Fruit fly (Drosophila melanogaster) whole organism, embryonic: ENCODE measurements around the gene SelT.
A peak's percentile ranks its signal among the peaks of the same experiment; 100 is the strongest.

Experiments
- Abd-B ChIP-seq: fragments of 200-800 bp; sonication (Bioruptor generic); optimal IDR thresholded peaks from 2 replicates; lab custom pipeline; 2018; ENCODE audit warnings: missing biosample characterization, mild to moderate bottlenecking, missing genetic modification characterization, moderate library complexity
- Atf6 ChIP-seq: fragments of 200-800 bp; sonication (Bioruptor generic); IDR thresholded peaks from 2 replicates; pipeline ENCODE4 v1.3.6; 2022; ENCODE audit warnings: missing biosample characterization, missing genetic modification characterization
- CG10543 ChIP-seq: fragments of 200-800 bp; sonication (Bioruptor generic); optimal IDR thresholded peaks from 3 replicates; lab custom pipeline; 2017; ENCODE audit warnings: missing biosample characterization, mild to moderate bottlenecking, missing genetic modification characterization, moderate library complexity
- CG12071 ChIP-seq: fragments of 200-800 bp; sonication (Bioruptor generic); optimal IDR thresholded peaks from 3 replicates; lab custom pipeline; 2018; ENCODE audit warnings: missing biosample characterization, mild to moderate bottlenecking, missing genetic modification characterization
- CG12219 ChIP-seq: fragments of 200-800 bp; sonication (Bioruptor generic); optimal IDR thresholded peaks from 3 replicates; lab custom pipeline; 2018; ENCODE audit warnings: missing biosample characterization, mild to moderate bottlenecking, missing genetic modification characterization
- CG12236 ChIP-seq: fragments of 200-800 bp; sonication (Bioruptor generic); optimal IDR thresholded peaks from 2 replicates; lab custom pipeline; 2016; ENCODE audit warnings: missing biosample characterization, missing genetic modification characterization
- CG1603 ChIP-seq: fragments of 200-800 bp; sonication (Bioruptor generic); optimal IDR thresholded peaks from 2 replicates; lab custom pipeline; 2019; ENCODE audit warnings: missing biosample characterization, mild to moderate bottlenecking, missing genetic modification characterization, moderate library complexity
- CG18764 ChIP-seq: fragments of 200-800 bp; sonication (Bioruptor generic); optimal IDR thresholded peaks from 3 replicates; lab custom pipeline; 2016; ENCODE audit warnings: missing biosample characterization, missing genetic modification characterization
- CG32767 ChIP-seq: fragments of 200-800 bp; sonication (Bioruptor generic); IDR thresholded peaks from 2 replicates; pipeline ENCODE4 v1.3.6; 2022; ENCODE audit warnings: missing biosample characterization, missing genetic modification characterization
- CG33557 ChIP-seq: fragments of 200-800 bp; sonication (Bioruptor generic); optimal IDR thresholded peaks from 2 replicates; lab custom pipeline; 2019; ENCODE audit warnings: missing biosample characterization, mild to moderate bottlenecking, missing genetic modification characterization, moderate library complexity
- CG3847 ChIP-seq: fragments of 200-800 bp; sonication (Bioruptor generic); IDR thresholded peaks from 2 replicates; pipeline ENCODE4 v1.3.6; 2022; ENCODE audit warnings: missing biosample characterization, missing genetic modification characterization
- CG6175 ChIP-seq: fragments of 200-800 bp; sonication (Bioruptor generic); IDR thresholded peaks from 3 replicates; pipeline ENCODE4 v1.3.6; 2022; ENCODE audit warnings: missing biosample characterization, missing genetic modification characterization
- CG7271 ChIP-seq: fragments of 200-800 bp; sonication (Bioruptor generic); optimal IDR thresholded peaks from 2 replicates; lab custom pipeline; 2018; ENCODE audit warnings: missing biosample characterization, mild to moderate bottlenecking, missing genetic modification characterization, moderate library complexity
- CG7357 ChIP-seq: fragments of 200-800 bp; sonication (Bioruptor generic); IDR thresholded peaks from 3 replicates; pipeline ENCODE4 v1.3.6; 2022; ENCODE audit warnings: missing biosample characterization, missing genetic modification characterization
- CG7839 ChIP-seq: fragments of 200-800 bp; sonication (Bioruptor generic); optimal IDR thresholded peaks from 3 replicates; lab custom pipeline; 2018; ENCODE audit warnings: missing biosample characterization, mild to moderate bottlenecking, missing genetic modification characterization, moderate library complexity
- CrebB ChIP-seq: fragments of 200-800 bp; sonication (Bioruptor generic); optimal IDR thresholded peaks from 3 replicates; lab custom pipeline; 2018; ENCODE audit warnings: missing biosample characterization, mild to moderate bottlenecking, missing genetic modification characterization
- D19A ChIP-seq: fragments of 200-800 bp; optimal IDR thresholded peaks from 3 replicates; lab custom pipeline; 2019; ENCODE audit warnings: missing biosample characterization, mild to moderate bottlenecking, missing genetic modification characterization, moderate library complexity
- Dip2 ChIP-seq: fragments of 200-800 bp; sonication (Bioruptor generic); IDR thresholded peaks from 2 replicates; pipeline ENCODE4 v1.3.6; 2022; ENCODE audit warnings: missing biosample characterization, missing genetic modification characterization
- Dp ChIP-seq: fragments of 200-800 bp; sonication (Bioruptor generic); optimal IDR thresholded peaks from 2 replicates; lab custom pipeline; 2018; ENCODE audit warnings: missing biosample characterization, mild to moderate bottlenecking, missing genetic modification characterization, moderate library complexity
- Eip74EF ChIP-seq, 2 experiments: fragments of 200-800 bp in 1 of 2; fragments of >200 bp in 1 of 2; sonication (Bioruptor generic) in 1 of 2; optimal IDR thresholded peaks; 2 replicates each; lab custom pipeline; 2017 to 2019; ENCODE audit warnings: missing biosample characterization in 2 of 2, missing genetic modification characterization in 2 of 2, mild to moderate bottlenecking in 1 of 2, moderate library complexity in 1 of 2
- Gsc ChIP-seq: fragments of 200-800 bp; sonication (Bioruptor generic); IDR thresholded peaks from 2 replicates; pipeline ENCODE4 v1.3.6; 2022; ENCODE audit warnings: missing biosample characterization, missing genetic modification characterization
- HmgZ ChIP-seq: fragments of 200-800 bp; sonication (Bioruptor generic); optimal IDR thresholded peaks from 2 replicates; lab custom pipeline; 2018; ENCODE audit warnings: missing biosample characterization, mild to moderate bottlenecking, missing genetic modification characterization
- Hmr ChIP-seq: fragments of 200-800 bp; sonication (Bioruptor generic); optimal IDR thresholded peaks from 3 replicates; lab custom pipeline; 2017; ENCODE audit warnings: mild to moderate bottlenecking, missing biosample characterization, missing genetic modification reagents, missing genetic modification characterization
- Hmx ChIP-seq: fragments of 200-800 bp; sonication (Bioruptor generic); optimal IDR thresholded peaks from 2 replicates; lab custom pipeline; 2016; ENCODE audit warnings: missing biosample characterization, missing genetic modification characterization
- Hr78 ChIP-seq, 2 experiments: fragments of 200-800 bp in 1 of 2; fragments of >200 bp in 1 of 2; sonication (Bioruptor generic) in 1 of 2; optimal IDR thresholded peaks; 2 replicates each; lab custom pipeline; 2017 to 2019; ENCODE audit warnings: missing biosample characterization in 2 of 2, missing genetic modification characterization in 2 of 2, mild to moderate bottlenecking in 1 of 2, moderate library complexity in 1 of 2
- Lhr ChIP-seq: fragments of 200-800 bp; sonication (Bioruptor generic); optimal IDR thresholded peaks from 3 replicates; lab custom pipeline; 2017; ENCODE audit warnings: mild to moderate bottlenecking, missing biosample characterization, missing genetic modification reagents, missing genetic modification characterization
- Lim3 ChIP-seq: fragments of 200-800 bp; sonication (Bioruptor generic); IDR thresholded peaks from 2 replicates; pipeline ENCODE4 v1.3.6; 2022; ENCODE audit warnings: missing biosample characterization, missing genetic modification characterization
- Oaz ChIP-seq: fragments of 200-800 bp; sonication (Bioruptor generic); IDR thresholded peaks from 2 replicates; pipeline ENCODE4 v1.3.6; 2022; ENCODE audit warnings: missing biosample characterization, missing genetic modification characterization
- Optix ChIP-seq: fragments of 200-800 bp; sonication (Bioruptor generic); IDR thresholded peaks from 3 replicates; pipeline ENCODE4 v1.3.6; 2022; ENCODE audit warnings: missing biosample characterization, missing genetic modification characterization
- Rx ChIP-seq: fragments of 200-800 bp; sonication (Bioruptor generic); IDR thresholded peaks from 2 replicates; pipeline ENCODE4 v1.3.6; 2022; ENCODE audit warnings: missing biosample characterization, missing genetic modification characterization
- Scr ChIP-seq: fragments of 200-800 bp; sonication (Bioruptor generic); IDR thresholded peaks from 2 replicates; pipeline ENCODE4 v1.3.6; 2022; ENCODE audit warnings: missing biosample characterization, missing genetic modification characterization; ENCODE audit not compliant: partially characterized antibody
- Sin3A ChIP-seq: fragments of >200 bp; optimal IDR thresholded peaks from 2 replicates; lab custom pipeline; 2018
- Trl ChIP-seq, 3 experiments: fragments of >200 bp in 2 of 3; fragments of 200-800 bp in 1 of 3; sonication (Bioruptor generic) in 1 of 3; optimal IDR thresholded peaks; 2 replicates in 1 of 3; 3 replicates in 2 of 3; lab custom pipeline; 2016 to 2017; ENCODE audit warnings: missing biosample characterization in 1 of 3, missing genetic modification characterization in 1 of 3
- Xbp1 ChIP-seq: fragments of 200-800 bp; sonication (Bioruptor generic); optimal IDR thresholded peaks from 3 replicates; lab custom pipeline; 2016; ENCODE audit warnings: missing biosample characterization, mild to moderate bottlenecking, missing genetic modification characterization
- Xrp1 ChIP-seq: fragments of 200-800 bp; sonication (Bioruptor generic); IDR thresholded peaks from 2 replicates; pipeline ENCODE4 v1.3.6; 2022; ENCODE audit warnings: missing biosample characterization, missing genetic modification characterization
- chm ChIP-seq: fragments of 200-800 bp; sonication (Bioruptor generic); IDR thresholded peaks from 2 replicates; pipeline ENCODE4 v1.3.6; 2022; ENCODE audit warnings: missing biosample characterization, missing genetic modification characterization
- ci ChIP-seq: fragments of 200-800 bp; sonication (Bioruptor generic); IDR thresholded peaks from 3 replicates; pipeline ENCODE4 v1.3.6; 2022; ENCODE audit warnings: missing biosample characterization, missing genetic modification characterization
- ewg ChIP-seq: fragments of 200-800 bp; sonication (Bioruptor generic); optimal IDR thresholded peaks from 3 replicates; lab custom pipeline; 2017; ENCODE audit warnings: mild to moderate bottlenecking, missing biosample characterization, missing genetic modification reagents, missing genetic modification characterization
- gfzf ChIP-seq: fragments of 200-800 bp; sonication (Bioruptor generic); optimal IDR thresholded peaks from 2 replicates; lab custom pipeline; 2016; ENCODE audit warnings: missing biosample characterization, mild to moderate bottlenecking, missing genetic modification characterization, moderate library complexity
- h ChIP-seq: fragments of >200 bp; optimal IDR thresholded peaks from 2 replicates; lab custom pipeline; 2017
- lov ChIP-seq, 2 experiments: fragments of 200-800 bp in 1 of 2; fragments of >200 bp in 1 of 2; sonication (Bioruptor generic) in 1 of 2; IDR thresholded peaks in 1 of 2; optimal IDR thresholded peaks in 1 of 2; 2 replicates in 1 of 2; 3 replicates in 1 of 2; pipeline versions ENCODE4 v1.3.6 to Lab custom; 2017 to 2022; ENCODE audit warnings: missing biosample characterization in 1 of 2, missing genetic modification characterization in 1 of 2
- nmo ChIP-seq: fragments of 200-800 bp; sonication (Bioruptor generic); optimal IDR thresholded peaks from 2 replicates; lab custom pipeline; 2018; ENCODE audit warnings: missing biosample characterization, mild to moderate bottlenecking, missing genetic modification characterization, moderate library complexity
- org-1 ChIP-seq: fragments of 200-800 bp; sonication (Bioruptor generic); optimal IDR thresholded peaks from 2 replicates; lab custom pipeline; 2017; ENCODE audit warnings: missing biosample characterization, missing genetic modification characterization
- pb ChIP-seq: fragments of 200-800 bp; sonication (Bioruptor generic); optimal IDR thresholded peaks from 3 replicates; lab custom pipeline; 2016; ENCODE audit warnings: missing biosample characterization, missing genetic modification characterization
- phol ChIP-seq: fragments of 200-800 bp; sonication (Bioruptor generic); optimal IDR thresholded peaks from 3 replicates; lab custom pipeline; 2018; ENCODE audit warnings: missing biosample characterization, mild to moderate bottlenecking, missing genetic modification characterization, moderate library complexity
- slou ChIP-seq: fragments of 200-800 bp; sonication (Bioruptor generic); optimal IDR thresholded peaks from 3 replicates; lab custom pipeline; 2016; ENCODE audit warnings: missing biosample characterization, missing genetic modification characterization
- tin ChIP-seq: fragments of 200-800 bp; sonication (Bioruptor generic); optimal IDR thresholded peaks from 3 replicates; lab custom pipeline; 2016; ENCODE audit warnings: missing biosample characterization, missing genetic modification characterization
- vnd ChIP-seq: fragments of 200-800 bp; sonication (Bioruptor generic); IDR thresholded peaks from 3 replicates; pipeline ENCODE4 v1.3.6; 2022; ENCODE audit warnings: missing biosample characterization, missing genetic modification characterization; ENCODE audit not compliant: partially characterized antibody

Gene SelT

DNA sequence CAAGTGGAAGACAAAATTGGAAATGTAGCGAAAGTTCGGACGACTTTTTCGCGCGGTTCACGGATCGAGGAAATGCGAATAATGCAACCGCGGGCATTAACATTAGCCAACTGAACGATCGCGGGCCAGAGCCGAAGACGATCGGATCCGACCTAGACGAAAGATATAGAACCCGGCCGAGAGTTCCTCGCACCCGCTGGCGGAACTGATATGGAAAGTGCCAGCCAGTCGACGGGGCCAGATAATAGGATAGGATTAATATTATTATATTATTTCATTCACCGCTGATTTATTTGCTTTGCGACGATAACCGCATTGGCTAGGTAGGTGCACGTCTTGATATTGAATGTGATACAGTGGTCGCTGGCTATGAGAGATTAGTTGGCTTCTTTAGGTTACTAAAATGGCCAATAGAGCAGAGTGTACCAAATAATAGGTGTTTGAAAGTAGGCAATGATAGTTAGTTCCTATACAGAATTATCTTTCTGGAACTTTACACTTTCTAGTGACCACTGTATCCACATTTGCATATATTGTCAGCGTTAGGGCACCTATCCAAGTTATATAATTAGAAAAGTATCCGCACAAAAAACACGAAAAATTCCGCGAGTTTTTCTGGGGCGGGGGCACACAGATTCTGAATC, 11.2 kb upstream of the SelT start (continued):
- TF ChIP-seq CG10543 = no peak
- no peak for TF ChIP-seq CG12236 (GFP tag; lab: Kevin White, UChicago)
- peak; percentile 57; the same call in 1 of the 2 replicates for TF ChIP-seq CG3847
- no peak for TF ChIP-seq Eip74EF (GFP tag; optimal IDR thresholded peaks at IDR 0.05; lab: Kevin White, UChicago)
- peak; percentile 60; the same call in 1 of the 2 replicates for TF ChIP-seq chm
- peak; percentile 38 for TF ChIP-seq HmgZ (tag; lab: Kevin White, UChicago)
- peak; percentile 62 for TF ChIP-seq nmo (GFP tag; lab: Kevin White, UChicago)
- no peak for TF ChIP-seq pb
- TF ChIP-seq Atf6 (GFP tag; lab: Robert Waterston, UW) = peak; percentile 70; the same call in 1 of the 2 replicates
- no peak for TF ChIP-seq Dp (GFP tag; lab: Kevin White, UChicago)
- peak; percentile 55; the same call in 1 of the 3 replicates for TF ChIP-seq CG7357 (GFP tag; lab: Robert Waterston, UW)
- TF ChIP-seq slou = peak; percentile 27
- peak; percentile 69 for TF ChIP-seq tin (GFP tag; lab: Kevin White, UChicago)
- TF ChIP-seq gfzf (GFP tag; lab: Kevin White, UChicago) = no peak
- 0 out of 3 replicates have a peak, but pooled peaks have one; percentile 48 for TF ChIP-seq CG6175 (GFP tag; lab: Robert Waterston, UW)
- TF ChIP-seq Hmr (GFP tag; lab: Kevin White, UChicago) = peak; percentile 55
- peak; percentile 26 for TF ChIP-seq Lhr (GFP tag; lab: Kevin White, UChicago)
- TF ChIP-seq CG1603 (tag; lab: Kevin White, UChicago) = peak; percentile 75
- peak; percentile 26 for TF ChIP-seq Hmx (GFP tag; lab: Kevin White, UChicago)
- no peak for TF ChIP-seq CG7271
- TF ChIP-seq lov (optimal IDR thresholded peaks at IDR 0.05; lab: Kevin White, UChicago) = no peak
- 0 out of 3 replicates have a peak, but pooled peaks have one; percentile 55 for TF ChIP-seq lov (GFP tag; IDR thresholded peaks at IDR 0.05; lab: Robert Waterston, UW)
- TF ChIP-seq Abd-B (GFP tag; lab: Kevin White, UChicago) = no peak
- no peak for TF ChIP-seq D19A
- no peak for TF ChIP-seq Trl (optimal IDR thresholded peaks at IDR 0.05; lab: Kevin White, UChicago)
- TF ChIP-seq Trl (GFP tag; optimal IDR thresholded peaks at IDR 0.05; lab: Kevin White, UChicago) = peak; percentile 72
- TF ChIP-seq org-1 (GFP tag; lab: Kevin White, UChicago) = peak; percentile 14
- no peak for TF ChIP-seq h (lab: Kevin White, UChicago)
- TF ChIP-seq Hr78 (GFP tag; optimal IDR thresholded peaks at IDR 0.05; lab: Kevin White, UChicago) = no peak
- no peak for TF ChIP-seq Oaz (GFP tag; lab: Robert Waterston, UW)
- TF ChIP-seq ci = peak; percentile 81
- TF ChIP-seq CG18764 (GFP tag; lab: Kevin White, UChicago) = peak; percentile 42
- TF ChIP-seq Dip2 = no peak
- no peak for TF ChIP-seq Scr (GFP tag; lab: Robert Waterston, UW)
- 0 out of 2 replicates have a peak, but pooled peaks have one; percentile 33 for TF ChIP-seq Gsc
- no peak for TF ChIP-seq Lim3 (GFP tag; lab: Robert Waterston, UW)
- peak; percentile 70 for TF ChIP-seq CG12071 (GFP tag; lab: Kevin White, UChicago)
- TF ChIP-seq CG33557 (GFP tag; lab: Kevin White, UChicago) = peak; percentile 13
- peak; percentile 64; the same call in 2 of the 3 replicates for TF ChIP-seq Optix (GFP tag; lab: Robert Waterston, UW)
- TF ChIP-seq phol (tag; lab: Kevin White, UChicago) = peak; percentile 74
- peak; percentile 58 for TF ChIP-seq CG12219 (GFP tag; lab: Kevin White, UChicago)
- peak; percentile 78 for TF ChIP-seq CG7839
- TF ChIP-seq CG32767 (GFP tag; lab: Robert Waterston, UW) = peak; percentile 47; the same call in 1 of the 2 replicates
- TF ChIP-seq ewg (GFP tag; lab: Kevin White, UChicago) = peak; percentile 41
- no peak for TF ChIP-seq CrebB (tag; lab: Kevin White, UChicago)
- no peak for TF ChIP-seq Sin3A (lab: Kevin White, UChicago)
- TF ChIP-seq Xrp1 = peak; percentile 73
- TF ChIP-seq Xbp1 (GFP tag; lab: Kevin White, UChicago) = peak; percentile 75
- no peak for TF ChIP-seq vnd (GFP tag; lab: Robert Waterston, UW)
- peak; percentile 64 for TF ChIP-seq Rx
